Fruit fly (Drosophila melanogaster) whole organism, embryonic: Measurements from ENCODE around the gene Der-2.

Experiments used
- B-H2 ChIP-seq: fragments of 200-800 bp; sonication (Bioruptor generic); optimal IDR thresholded peaks from 2 replicates; lab custom pipeline; 2018; ENCODE audit warnings: missing biosample characterization, mild to moderate bottlenecking, missing genetic modification characterization
- Bdp1 ChIP-seq: fragments of 200-800 bp; sonication (Bioruptor generic); optimal IDR thresholded peaks from 3 replicates; lab custom pipeline; 2016; ENCODE audit warnings: missing biosample characterization, missing genetic modification characterization
- CG10147 ChIP-seq: fragments of 200-800 bp; sonication (Bioruptor generic); optimal IDR thresholded peaks from 2 replicates; lab custom pipeline; 2019; ENCODE audit warnings: missing biosample characterization, mild to moderate bottlenecking, missing genetic modification characterization, moderate library complexity
- CG10462 ChIP-seq: fragments of 200-800 bp; sonication (Bioruptor generic); optimal IDR thresholded peaks from 2 replicates; lab custom pipeline; 2016; ENCODE audit warnings: missing biosample characterization, missing genetic modification characterization
- CG10979 ChIP-seq: fragments of 200-800 bp; sonication (Bioruptor generic); optimal IDR thresholded peaks from 2 replicates; lab custom pipeline; 2018; ENCODE audit warnings: missing biosample characterization, mild to moderate bottlenecking, missing genetic modification characterization, moderate library complexity
- CG11247 ChIP-seq: fragments of 200-800 bp; sonication (Bioruptor generic); IDR thresholded peaks from 2 replicates; pipeline ENCODE4 v1.3.6; 2022; ENCODE audit warnings: missing biosample characterization, missing genetic modification characterization
- CG11504 ChIP-seq: fragments of 200-800 bp; sonication (Bioruptor generic); optimal IDR thresholded peaks from 3 replicates; lab custom pipeline; 2019; ENCODE audit warnings: missing biosample characterization, mild to moderate bottlenecking, missing genetic modification characterization, moderate library complexity
- CG13287 ChIP-seq: fragments of 200-800 bp; sonication (Bioruptor generic); IDR thresholded peaks from 2 replicates; pipeline ENCODE4 v1.3.6; 2022; ENCODE audit warnings: missing biosample characterization, missing genetic modification characterization; ENCODE audit not compliant: partially characterized antibody
- CG15011 ChIP-seq: fragments of 200-800 bp; sonication (Bioruptor generic); optimal IDR thresholded peaks from 3 replicates; lab custom pipeline; 2018; ENCODE audit warnings: missing biosample characterization, mild to moderate bottlenecking, missing genetic modification characterization
- CG15514 ChIP-seq: fragments of 200-800 bp; sonication (Bioruptor generic); optimal IDR thresholded peaks from 3 replicates; lab custom pipeline; 2017; ENCODE audit warnings: missing biosample characterization, missing genetic modification characterization, mild to moderate bottlenecking, moderate library complexity, missing genetic modification reagents
- CG18011 ChIP-seq: fragments of 200-800 bp; sonication (Bioruptor generic); optimal IDR thresholded peaks from 2 replicates; lab custom pipeline; 2017; ENCODE audit warnings: missing biosample characterization, missing genetic modification characterization, mild to moderate bottlenecking, moderate library complexity, missing genotype
- CG18619 ChIP-seq: fragments of 200-800 bp; sonication (Bioruptor generic); optimal IDR thresholded peaks from 3 replicates; lab custom pipeline; 2017; ENCODE audit warnings: missing biosample characterization, mild to moderate bottlenecking, missing genetic modification characterization
- CG2712 ChIP-seq: fragments of 200-800 bp; optimal IDR thresholded peaks from 3 replicates; lab custom pipeline; 2019; ENCODE audit warnings: missing biosample characterization, mild to moderate bottlenecking, missing genetic modification characterization, moderate library complexity
- CG3163 ChIP-seq: fragments of 200-800 bp; sonication (Bioruptor generic); optimal IDR thresholded peaks from 3 replicates; lab custom pipeline; 2016; ENCODE audit warnings: missing biosample characterization, missing genetic modification characterization
- CG3726 ChIP-seq: fragments of 200-800 bp; sonication (Bioruptor generic); IDR thresholded peaks from 3 replicates; pipeline ENCODE4, ENCODE4 v1.3.6; 2022; ENCODE audit warnings: missing biosample characterization, missing genetic modification characterization
- CG4730 ChIP-seq: fragments of 200-800 bp; sonication (Bioruptor generic); IDR thresholded peaks from 2 replicates; pipeline ENCODE4 v1.3.6; 2022; ENCODE audit warnings: missing biosample characterization, missing genetic modification characterization
- CG6689 ChIP-seq: fragments of 200-800 bp; sonication (Bioruptor generic); IDR thresholded peaks from 2 replicates; pipeline ENCODE4 v1.3.6; 2022; ENCODE audit warnings: missing biosample characterization, missing genetic modification characterization
- CG7745 ChIP-seq: fragments of 200-800 bp; sonication (Bioruptor generic); optimal IDR thresholded peaks from 2 replicates; lab custom pipeline; 2018; ENCODE audit warnings: missing biosample characterization, mild to moderate bottlenecking, missing genetic modification characterization, moderate library complexity
- CG9215 ChIP-seq: fragments of 200-800 bp; sonication (Bioruptor generic); IDR thresholded peaks from 2 replicates; pipeline ENCODE4 v1.3.6; 2022; ENCODE audit warnings: missing biosample characterization, missing genetic modification characterization
- Deaf1 ChIP-seq: fragments of 200-800 bp; optimal IDR thresholded peaks from 3 replicates; lab custom pipeline; 2019; ENCODE audit warnings: missing biosample characterization, mild to moderate bottlenecking, missing genetic modification characterization, moderate library complexity
- Fer3 ChIP-seq: fragments of 200-800 bp; sonication (Bioruptor generic); optimal IDR thresholded peaks from 2 replicates; lab custom pipeline; 2018; ENCODE audit warnings: missing biosample characterization, mild to moderate bottlenecking, missing genetic modification characterization, moderate library complexity
- GATAe ChIP-seq: fragments of 200-800 bp; sonication (Bioruptor generic); conservative IDR thresholded peaks from 2 replicates; pipeline ENCODE4 v1.3.6; 2022; ENCODE audit warnings: missing biosample characterization, missing genetic modification characterization
- H2.0 ChIP-seq: fragments of 200-800 bp; sonication (Bioruptor generic); IDR thresholded peaks from 2 replicates; pipeline ENCODE4 v1.3.6; 2022; ENCODE audit warnings: missing biosample characterization, missing genetic modification characterization
- Hmr ChIP-seq: fragments of 200-800 bp; sonication (Bioruptor generic); optimal IDR thresholded peaks from 3 replicates; lab custom pipeline; 2017; ENCODE audit warnings: mild to moderate bottlenecking, missing biosample characterization, missing genetic modification reagents, missing genetic modification characterization
- Hr51 ChIP-seq, 2 experiments: fragments of 200-800 bp; sonication (Bioruptor generic); optimal IDR thresholded peaks; 2 replicates in 1 of 2; 3 replicates in 1 of 2; lab custom pipeline; 2016 to 2018; ENCODE audit warnings: missing biosample characterization in 2 of 2, missing genetic modification characterization in 2 of 2, mild to moderate bottlenecking in 1 of 2, moderate library complexity in 1 of 2
- Lim3 ChIP-seq: fragments of 200-800 bp; sonication (Bioruptor generic); IDR thresholded peaks from 2 replicates; pipeline ENCODE4 v1.3.6; 2022; ENCODE audit warnings: missing biosample characterization, missing genetic modification characterization
- Med ChIP-seq: fragments of 200-800 bp; sonication (Bioruptor generic); peaks from one replicate; lab custom pipeline; 2016; ENCODE audit warnings: missing biosample characterization, missing genetic modification characterization, mild to moderate bottlenecking, inconsistent platforms, moderate library complexity
- Nf-YC ChIP-seq: fragments of 200-800 bp; optimal IDR thresholded peaks from 3 replicates; lab custom pipeline; 2019; ENCODE audit warnings: missing biosample characterization, mild to moderate bottlenecking, missing genetic modification characterization, moderate library complexity
- Oli ChIP-seq: fragments of 200-800 bp; sonication (Bioruptor generic); optimal IDR thresholded peaks from 2 replicates; lab custom pipeline; 2018; ENCODE audit warnings: missing biosample characterization, mild to moderate bottlenecking, missing genetic modification characterization, moderate library complexity
- bowl ChIP-seq: fragments of 200-800 bp; sonication (Bioruptor generic); IDR thresholded peaks from 2 replicates; pipeline ENCODE4 v1.3.6; 2022; ENCODE audit warnings: missing biosample characterization, missing genetic modification characterization
- chinmo ChIP-seq: fragments of 200-800 bp; sonication (Bioruptor generic); IDR thresholded peaks from 4 replicates; pipeline ENCODE4 v1.3.6; 2022; ENCODE audit warnings: missing biosample characterization, missing genetic modification characterization; ENCODE audit not compliant: partially characterized antibody
- chn ChIP-seq: fragments of 200-800 bp; sonication (Bioruptor generic); optimal IDR thresholded peaks from 2 replicates; lab custom pipeline; 2016; ENCODE audit warnings: missing biosample characterization, missing genetic modification characterization
- corto ChIP-seq: fragments of 200-800 bp; sonication (Bioruptor generic); optimal IDR thresholded peaks from 2 replicates; lab custom pipeline; 2016; ENCODE audit warnings: missing biosample characterization, mild to moderate bottlenecking, missing genetic modification characterization, moderate library complexity
- da ChIP-seq: fragments of 200-800 bp; sonication (Bioruptor generic); optimal IDR thresholded peaks from 2 replicates; lab custom pipeline; 2016; ENCODE audit warnings: missing biosample characterization, missing genetic modification characterization
- ewg ChIP-seq: fragments of 200-800 bp; sonication (Bioruptor generic); optimal IDR thresholded peaks from 3 replicates; lab custom pipeline; 2017; ENCODE audit warnings: mild to moderate bottlenecking, missing biosample characterization, missing genetic modification reagents, missing genetic modification characterization
- eyg ChIP-seq: fragments of 200-800 bp; sonication (Bioruptor generic); optimal IDR thresholded peaks from 3 replicates; lab custom pipeline; 2016; ENCODE audit warnings: missing biosample characterization, missing genetic modification characterization
- gt ChIP-seq: fragments of 200-800 bp; sonication (Bioruptor generic); IDR thresholded peaks from 2 replicates; pipeline ENCODE4 v1.3.6; 2022; ENCODE audit warnings: missing biosample characterization, missing genetic modification characterization
- insv ChIP-seq, 2 experiments: fragments of 200-800 bp; sonication (Bioruptor generic); optimal IDR thresholded peaks; 3 replicates each; lab custom pipeline; 2016 to 2018; ENCODE audit warnings: missing biosample characterization in 2 of 2, missing genetic modification characterization in 2 of 2
- oc ChIP-seq: fragments of 200-800 bp; sonication (Bioruptor generic); optimal IDR thresholded peaks from 2 replicates; lab custom pipeline; 2018; ENCODE audit warnings: missing biosample characterization, mild to moderate bottlenecking, missing genetic modification characterization, moderate library complexity
- odd ChIP-seq: fragments of 200-800 bp; sonication (Bioruptor generic); optimal IDR thresholded peaks from 2 replicates; lab custom pipeline; 2017; ENCODE audit warnings: missing biosample characterization, mild to moderate bottlenecking, missing genetic modification characterization
- prd ChIP-seq, 3 experiments: fragments of >200 bp in 2 of 3; fragments of 200-800 bp in 1 of 3; sonication (Bioruptor generic) in 1 of 3; optimal IDR thresholded peaks in 2 of 3; IDR thresholded peaks in 1 of 3; 2 replicates in 2 of 3; 3 replicates in 1 of 3; pipeline versions ENCODE4 v1.3.6 to Lab custom; 2017 to 2022; ENCODE audit warnings: missing biosample characterization in 1 of 3, missing genetic modification characterization in 1 of 3
- rib ChIP-seq: fragments of 200-800 bp; sonication (Bioruptor generic); IDR thresholded peaks from 2 replicates; pipeline ENCODE4 v1.3.6; 2022; ENCODE audit warnings: missing biosample characterization, missing genetic modification characterization
- row ChIP-seq: fragments of 200-800 bp; sonication (Bioruptor generic); IDR thresholded peaks from 3 replicates; pipeline ENCODE4 v1.3.6; 2022; ENCODE audit warnings: missing biosample characterization, missing genetic modification characterization
- salm ChIP-seq: fragments of 200-800 bp; sonication (Bioruptor generic); optimal IDR thresholded peaks from 2 replicates; lab custom pipeline; 2018; ENCODE audit warnings: missing biosample characterization, mild to moderate bottlenecking, missing genetic modification characterization
- sisA ChIP-seq: fragments of 200-800 bp; sonication (Bioruptor generic); IDR thresholded peaks from 2 replicates; pipeline ENCODE4 v1.3.6; 2022; ENCODE audit warnings: missing biosample characterization, missing genetic modification characterization
- sr ChIP-seq: fragments of 200-800 bp; sonication (Bioruptor generic); IDR thresholded peaks from 3 replicates; pipeline ENCODE4 v1.3.6; 2022; ENCODE audit warnings: missing biosample characterization, missing genetic modification characterization
- trh ChIP-seq: fragments of 200-800 bp; sonication (Bioruptor generic); optimal IDR thresholded peaks from 2 replicates; lab custom pipeline; 2016; ENCODE audit warnings: missing biosample characterization, missing genetic modification characterization
- tup ChIP-seq: fragments of 200-800 bp; sonication (Bioruptor generic); optimal IDR thresholded peaks from 2 replicates; lab custom pipeline; 2016; ENCODE audit warnings: missing biosample characterization, mild to moderate bottlenecking, missing genetic modification characterization, moderate library complexity
- vnd ChIP-seq: fragments of 200-800 bp; sonication (Bioruptor generic); IDR thresholded peaks from 3 replicates; pipeline ENCODE4 v1.3.6; 2022; ENCODE audit warnings: missing biosample characterization, missing genetic modification characterization; ENCODE audit not compliant: partially characterized antibody
- z ChIP-seq: fragments of 200-800 bp; sonication (Bioruptor generic); IDR thresholded peaks from 3 replicates; pipeline ENCODE4 v1.3.6; 2022; ENCODE audit warnings: missing biosample characterization, missing genetic modification characterization

Gene Der-2

dm6 chr3R:16524178-16524577 is 40.2 kb upstream of the Der-2 start (continued):
- peak; percentile 81 for TF ChIP-seq CG10147 (GFP tag; lab: Kevin White, UChicago)
- peak; percentile 64 for TF ChIP-seq H2.0
- TF ChIP-seq CG3726 (GFP tag; lab: Robert Waterston, UW): peak; percentile 38; the same call in 1 of the 3 replicates
- no peak for TF ChIP-seq CG18011 (GFP tag; lab: Kevin White, UChicago)
- no peak for TF ChIP-seq CG3163 (GFP tag; lab: Kevin White, UChicago)
- TF ChIP-seq odd: no peak
- no peak for TF ChIP-seq CG7745
- peak; percentile 55 for TF ChIP-seq Deaf1 (tag; lab: Kevin White, UChicago)
- peak; percentile 68 for TF ChIP-seq Oli (tag; lab: Kevin White, UChicago)
- no peak for TF ChIP-seq rib
- TF ChIP-seq corto (GFP tag; lab: Kevin White, UChicago): no peak
- TF ChIP-seq insv (GFP tag; optimal IDR thresholded peaks at IDR 0.05; lab: Kevin White, UChicago): no peak
- peak; percentile 92 for TF ChIP-seq CG2712 (tag; lab: Kevin White, UChicago)
- TF ChIP-seq trh (GFP tag; lab: Kevin White, UChicago): no peak
- TF ChIP-seq z (GFP tag; lab: Robert Waterston, UW): no peak
- no peak for TF ChIP-seq chinmo (GFP tag; lab: Robert Waterston, UW)
- peak; percentile 63 for TF ChIP-seq CG15011
- 0 out of 2 replicates have a peak, but pooled peaks have one; percentile 5 for TF ChIP-seq CG4730
- peak; percentile 93 for TF ChIP-seq CG10979 (tag; lab: Kevin White, UChicago)
- peak; percentile 11; the same call in 1 of the 2 replicates for TF ChIP-seq CG11247 (GFP tag; lab: Robert Waterston, UW)
- no peak for TF ChIP-seq CG10462 (GFP tag; lab: Kevin White, UChicago)
- TF ChIP-seq gt (GFP tag; lab: Robert Waterston, UW): peak; percentile 14; the same call in 1 of the 2 replicates
- peak; percentile 72 for TF ChIP-seq salm (tag; lab: Kevin White, UChicago)
- no peak for TF ChIP-seq vnd (GFP tag; lab: Robert Waterston, UW)
- no peak for TF ChIP-seq tup
- TF ChIP-seq Hmr (GFP tag; lab: Kevin White, UChicago): no peak
- TF ChIP-seq Bdp1: no peak
- TF ChIP-seq GATAe: no peak
- TF ChIP-seq CG13287 (GFP tag; lab: Robert Waterston, UW): no peak
- TF ChIP-seq da (GFP tag; lab: Kevin White, UChicago): no peak
- TF ChIP-seq prd (optimal IDR thresholded peaks at IDR 0.05; lab: Kevin White, UChicago): no peak
- peak; percentile 79 for TF ChIP-seq prd (GFP tag; IDR thresholded peaks at IDR 0.05; lab: Robert Waterston, UW)
- TF ChIP-seq bowl: peak; percentile 11; the same call in 1 of the 2 replicates
- TF ChIP-seq CG11504 (tag; lab: Kevin White, UChicago): peak; percentile 89
- TF ChIP-seq CG6689 (GFP tag; lab: Robert Waterston, UW): peak; percentile 82
- TF ChIP-seq Hr51 (GFP tag; optimal IDR thresholded peaks at IDR 0.05; lab: Kevin White, UChicago): peak in 1 of 2 experiments; percentile 66
- peak; percentile 66 for TF ChIP-seq row (GFP tag; lab: Robert Waterston, UW)
- TF ChIP-seq CG18619 (GFP tag; lab: Kevin White, UChicago): no peak
- TF ChIP-seq B-H2 (GFP tag; lab: Kevin White, UChicago): no peak
- TF ChIP-seq Lim3: peak; percentile 30; the same call in 1 of the 2 replicates
- peak; percentile 13; the same call in 1 of the 2 replicates for TF ChIP-seq CG9215 (GFP tag; lab: Robert Waterston, UW)
- TF ChIP-seq Nf-YC (tag; lab: Kevin White, UChicago): peak; percentile 38
- no peak for TF ChIP-seq ewg
- TF ChIP-seq CG15514 (GFP tag; lab: Kevin White, UChicago): no peak
- TF ChIP-seq sr (GFP tag; lab: Robert Waterston, UW): peak; percentile 15; the same call in 1 of the 3 replicates
- no peak for TF ChIP-seq chn (GFP tag; lab: Kevin White, UChicago)
- peak; percentile 64 for TF ChIP-seq oc (tag; lab: Kevin White, UChicago)
- TF ChIP-seq eyg (GFP tag; lab: Kevin White, UChicago): peak; percentile 21
- TF ChIP-seq Fer3: peak; percentile 70
- peak; percentile 95 for TF ChIP-seq sisA (GFP tag; lab: Robert Waterston, UW)
- TF ChIP-seq Med (GFP tag; lab: Kevin White, UChicago): peak; percentile 74
